Fruit fly (Drosophila melanogaster) whole organism, wandering third instar larva: ENCODE results near the gene CG9289.

Experiments used
- Abd-B ChIP-seq: fragments of >200 bp; optimal IDR thresholded peaks from 2 replicates; lab custom pipeline; 2017; ENCODE audit warnings: missing biosample characterization, missing genetic modification characterization
- Dif ChIP-seq: fragments of 200-275, 200-300 bp; sonication (Bioruptor generic); optimal IDR thresholded peaks from 2 replicates; lab custom pipeline; 2018; ENCODE audit warnings: missing biosample characterization, missing genetic modification characterization; ENCODE audit not compliant: partially characterized antibody
- Myc ChIP-seq: fragments of >200 bp; optimal IDR thresholded peaks from 2 replicates; lab custom pipeline; 2017
- N ChIP-seq: fragments of >200 bp; optimal IDR thresholded peaks from 2 replicates; lab custom pipeline; 2018; ENCODE audit warnings: missing biosample characterization, missing external identifiers, missing genetic modification characterization
- foxo ChIP-seq, 2 experiments: fragments of 200-800 bp; sonication (Bioruptor generic); optimal IDR thresholded peaks; 2 replicates in 1 of 2; 3 replicates in 1 of 2; lab custom pipeline; 2016 to 2017; ENCODE audit warnings: missing biosample characterization in 2 of 2, missing genetic modification characterization in 2 of 2
- lola ChIP-seq: fragments of >200 bp; optimal IDR thresholded peaks from 2 replicates; lab custom pipeline; 2017; ENCODE audit warnings: missing biosample characterization, missing genetic modification characterization
- psq ChIP-seq: fragments of 200-800 bp; sonication (Bioruptor generic); optimal IDR thresholded peaks from 3 replicates; lab custom pipeline; 2017; ENCODE audit warnings: missing biosample characterization, mild to moderate bottlenecking, missing genetic modification characterization, moderate library complexity

dm6 chr2L:8694250-8694704 lies 10.1 kb upstream of the CG9289 start:
- TF ChIP-seq psq (GFP tag; lab: Kevin White, UChicago): no peak
- TF ChIP-seq Abd-B (GFP tag; lab: Kevin White, UChicago): no peak
- TF ChIP-seq foxo (GFP tag; optimal IDR thresholded peaks at IDR 0.05; lab: Kevin White, UChicago): no peak
- peak; percentile 4 for TF ChIP-seq Dif (GFP tag; lab: Kevin White, UChicago)
- TF ChIP-seq lola (GFP tag; lab: Kevin White, UChicago): no peak
- no peak for TF ChIP-seq N
- TF ChIP-seq Myc (lab: Kevin White, UChicago): no peak
